Worm (Caenorhabditis elegans) whole organism, midembryonic: ENCODE measurements around the gene ZK6.6.

ENCODE experiments used
- T22C8.4 ChIP-seq: fragments of 200-800 bp; sonication (Bioruptor generic); IDR thresholded peaks from 2 replicates; pipeline ENCODE4 v1.3.6; 2022; ENCODE audit warnings: missing genetic modification characterization, missing compliant biosample characterization
- cog-1 ChIP-seq: sonication (generic microtip); optimal IDR thresholded peaks from 2 replicates; lab custom pipeline; 2016; ENCODE audit warnings: missing genetic modification characterization, missing compliant biosample characterization
- flt-1 ChIP-seq: fragments of 200-800 bp; sonication (Bioruptor generic); IDR thresholded peaks from 2 replicates; pipeline ENCODE4 v1.3.6; 2022; ENCODE audit warnings: missing genetic modification characterization, missing compliant biosample characterization
- klf-2 ChIP-seq: fragments of 200-800 bp; sonication (Bioruptor generic); conservative IDR thresholded peaks from 2 replicates; pipeline ENCODE4 v1.3.6; 2022; ENCODE audit warnings: missing genetic modification reagents, missing genetic modification characterization, missing compliant biosample characterization
- med-1 ChIP-seq: sonication (generic microtip); optimal IDR thresholded peaks from 2 replicates; lab custom pipeline; 2017; ENCODE audit warnings: missing genetic modification characterization, mild to moderate bottlenecking, missing compliant biosample characterization, antibody characterized with exemption, missing genetic modification reagents; ENCODE audit not compliant: insufficient read depth
- ref-1 ChIP-seq: fragments of 200-800 bp; sonication (Bioruptor generic); conservative IDR thresholded peaks from 2 replicates; pipeline ENCODE4 v1.3.6; 2022; ENCODE audit warnings: missing genetic modification reagents, missing genetic modification characterization, missing compliant biosample characterization
- tab-1 ChIP-seq: fragments of 200-800 bp; sonication (Bioruptor generic); IDR thresholded peaks from 2 replicates; pipeline ENCODE4 v1.3.6; 2022; ENCODE audit warnings: missing genetic modification characterization, missing compliant biosample characterization
- ztf-23 ChIP-seq: fragments of 200-800 bp; sonication (Bioruptor generic); IDR thresholded peaks from 2 replicates; pipeline ENCODE4 v1.3.6; 2022; ENCODE audit warnings: missing genetic modification reagents, missing genetic modification characterization, missing compliant biosample characterization
- ztf-29 ChIP-seq: fragments of 200-800 bp; sonication (Bioruptor generic); IDR thresholded peaks from 2 replicates; pipeline ENCODE4 v1.3.6; 2022; ENCODE audit warnings: missing genetic modification reagents, missing genetic modification characterization, missing compliant biosample characterization

ce11 chrV:384511-384910, 4.0 kb upstream of the ZK6.6 start:
- TF ChIP-seq flt-1 (GFP tag; lab: Robert Waterston, UW) (no peak), ref-1 (GFP tag; lab: Robert Waterston, UW) (no peak), med-1 (no peak), T22C8.4 (no peak), ztf-23 (GFP tag; lab: Robert Waterston, UW) (no peak), ztf-29 (no peak), klf-2 (no peak), tab-1 (no peak), cog-1 (tag; lab: Kevin White, UChicago) (no peak)
